Worm (Caenorhabditis elegans) whole organism, early embryonic: ENCODE data around the gene clp-7.

Source experiments
- B0310.2 ChIP-seq: sonication (generic microtip); optimal IDR thresholded peaks from 2 replicates; lab custom pipeline; 2016; ENCODE audit warnings: mild to moderate bottlenecking, missing genetic modification characterization, missing compliant biosample characterization
- F13C5.2 ChIP-seq: sonication (generic microtip); optimal IDR thresholded peaks from 2 replicates; lab custom pipeline; 2017; ENCODE audit warnings: mild to moderate bottlenecking, missing genetic modification characterization, inconsistent platforms, missing compliant biosample characterization
- aly-1 ChIP-seq: sonication (generic microtip); optimal IDR thresholded peaks from 2 replicates; lab custom pipeline; 2016; ENCODE audit warnings: missing genetic modification characterization, missing compliant biosample characterization
- ama-1 ChIP-seq: fragments of 150-350 bp; optimal IDR thresholded peaks from 2 replicates; lab custom pipeline; 2014
- ceh-13 ChIP-seq: fragments of 200-800 bp; sonication (Bioruptor generic); optimal IDR thresholded peaks from 2 replicates; lab custom pipeline; 2018; ENCODE audit warnings: mild to moderate bottlenecking, missing genetic modification characterization, missing compliant biosample characterization
- ceh-36 ChIP-seq: sonication (generic microtip); optimal IDR thresholded peaks from 2 replicates; lab custom pipeline; 2016; ENCODE audit warnings: missing genetic modification characterization, inconsistent platforms, missing compliant biosample characterization
- ets-7 ChIP-seq: sonication (generic microtip); optimal IDR thresholded peaks from 2 replicates; lab custom pipeline; 2016; ENCODE audit warnings: missing genotype, missing genetic modification characterization, missing compliant biosample characterization
- flt-1 ChIP-seq: fragments of 200-800 bp; sonication (Bioruptor generic); IDR thresholded peaks from 2 replicates; pipeline ENCODE4 v1.3.6; 2022; ENCODE audit warnings: missing genetic modification characterization, missing compliant biosample characterization
- hmbx-1 ChIP-seq: sonication (generic microtip); optimal IDR thresholded peaks from 2 replicates; lab custom pipeline; 2016; ENCODE audit warnings: mild to moderate bottlenecking, missing genetic modification characterization, missing compliant biosample characterization
- hmg-4 ChIP-seq: fragments of 200-800 bp; sonication (Bioruptor generic); optimal IDR thresholded peaks from 2 replicates; lab custom pipeline; 2018; ENCODE audit warnings: mild to moderate bottlenecking, missing genetic modification characterization, missing compliant biosample characterization
- hnd-1 ChIP-seq: sonication (generic microtip); optimal IDR thresholded peaks from 2 replicates; lab custom pipeline; 2016; ENCODE audit warnings: missing genetic modification characterization, missing compliant biosample characterization
- pes-1 ChIP-seq: fragments of 200-800 bp; sonication (Bioruptor generic); IDR thresholded peaks from 2 replicates; pipeline ENCODE4 v1.3.6; 2022; ENCODE audit warnings: missing genetic modification reagents, missing genetic modification characterization, missing compliant biosample characterization
- scrt-1 ChIP-seq: fragments of 200-800 bp; sonication (Bioruptor generic); IDR thresholded peaks from 2 replicates; pipeline ENCODE4 v1.3.6; 2022; ENCODE audit warnings: missing genetic modification characterization, missing compliant biosample characterization
- sea-1 ChIP-seq: fragments of 200-800 bp; sonication (Bioruptor generic); conservative IDR thresholded peaks from 2 replicates; pipeline ENCODE4 v1.3.6; 2022; ENCODE audit warnings: missing genetic modification characterization, missing compliant biosample characterization
- tbx-11 ChIP-seq: fragments of 200-800 bp; sonication (Bioruptor generic); IDR thresholded peaks from 2 replicates; pipeline ENCODE4 v1.3.6; 2022; ENCODE audit warnings: missing genetic modification characterization, missing compliant biosample characterization
- tbx-37 ChIP-seq: fragments of 200-800 bp; sonication (Bioruptor generic); conservative IDR thresholded peaks from 2 replicates; pipeline ENCODE4 v1.3.6; 2022; ENCODE audit warnings: missing genetic modification reagents, missing genetic modification characterization, missing compliant biosample characterization
- tra-4 ChIP-seq: sonication (generic microtip); optimal IDR thresholded peaks from 2 replicates; lab custom pipeline; 2017; ENCODE audit warnings: missing genetic modification characterization, missing compliant biosample characterization

The clp-7 gene

DNA sequence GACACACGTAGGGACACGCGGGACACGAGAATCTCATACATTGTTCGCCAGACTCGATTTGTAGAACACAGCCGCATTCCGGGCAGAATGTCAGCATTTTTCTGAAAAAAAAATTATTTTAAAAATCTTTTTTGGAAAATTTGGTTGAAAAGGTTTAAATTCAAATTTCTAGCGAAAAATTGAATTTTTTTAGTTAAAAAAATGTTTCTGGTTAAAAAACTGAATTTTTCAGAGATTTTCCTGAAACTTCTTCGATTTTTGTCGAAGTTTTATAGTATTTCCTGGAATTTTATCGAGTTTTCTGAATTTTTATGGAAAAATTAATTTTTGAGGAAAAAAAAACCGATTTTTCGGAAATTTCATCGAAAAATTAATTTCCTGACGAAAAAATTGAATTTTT lies 35.8 kb downstream of the clp-7 start, which contains the start of gene rpc-11:
Gene rpc-11, minus strand, starts transcription at position 101 of the 400 bp plus-strand sequence.
- no peak for TF ChIP-seq tbx-37
- TF ChIP-seq B0310.2: no peak
- TF ChIP-seq tbx-11 (GFP tag; lab: Robert Waterston, UW): no peak

DNA sequence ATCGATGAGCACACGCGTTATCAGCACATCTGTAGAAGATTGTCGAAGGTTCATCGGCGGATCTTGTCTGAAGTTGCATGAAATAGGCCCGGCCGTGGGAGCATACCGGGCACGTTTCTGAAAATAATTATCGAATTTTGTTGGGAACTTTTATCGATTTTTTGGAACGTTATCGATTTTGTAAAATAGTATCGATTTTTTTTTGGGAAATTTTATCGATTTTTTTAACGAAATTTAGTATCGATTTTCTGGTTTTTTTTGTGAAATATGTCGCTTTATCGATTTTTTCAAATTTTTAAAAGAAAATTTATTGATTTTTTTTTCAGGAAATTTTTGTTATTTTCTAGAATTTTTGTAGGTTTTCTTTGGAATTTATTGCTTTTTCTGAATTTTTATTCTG lies 37.0 kb downstream of the clp-7 start:
- TF ChIP-seq F13C5.2 (tag; lab: Kevin White, UChicago): no peak
- TF ChIP-seq ceh-13 (GFP tag; lab: Kevin White, UChicago): no peak
- no peak for TF ChIP-seq ceh-36 (tag; lab: Kevin White, UChicago)
- no peak for TF ChIP-seq aly-1
- TF ChIP-seq hmbx-1 (tag; lab: Kevin White, UChicago): no peak
- no peak for TF ChIP-seq tra-4 (tag; lab: Kevin White, UChicago)
- no peak for TF ChIP-seq flt-1 (GFP tag; lab: Robert Waterston, UW)
- no peak for TF ChIP-seq tbx-11 (GFP tag; lab: Robert Waterston, UW)
- TF ChIP-seq ets-7: no peak
- TF ChIP-seq ama-1 (lab: Kevin White, UChicago): no peak
- TF ChIP-seq hnd-1 (tag; lab: Kevin White, UChicago): no peak
- no peak for TF ChIP-seq tbx-37
- TF ChIP-seq sea-1 (GFP tag; lab: Robert Waterston, UW): no peak
- no peak for TF ChIP-seq pes-1 (GFP tag; lab: Robert Waterston, UW)
- no peak for TF ChIP-seq B0310.2
- no peak for TF ChIP-seq scrt-1 (GFP tag; lab: Robert Waterston, UW)
- TF ChIP-seq hmg-4 (GFP tag; lab: Kevin White, UChicago): no peak

DNA sequence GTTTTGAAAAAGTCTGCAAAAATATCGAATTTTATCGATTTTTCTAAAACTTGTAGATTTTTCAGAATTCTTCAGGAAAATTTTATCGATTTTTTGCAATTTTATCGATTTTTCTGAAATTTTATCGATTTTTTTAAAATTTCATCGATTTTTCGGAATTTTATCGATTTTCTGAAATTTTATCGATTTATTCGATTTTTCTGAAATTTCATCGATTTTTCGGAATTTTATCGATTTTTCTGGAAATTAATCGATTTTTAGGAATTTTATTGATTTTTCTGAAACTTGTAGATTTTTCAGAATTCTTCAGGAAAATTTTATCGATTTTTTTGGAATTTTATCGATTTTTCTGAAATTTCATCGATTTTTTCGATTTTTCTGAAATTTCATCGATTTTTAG lies 37.6 kb downstream of the clp-7 start:
- no peak for TF ChIP-seq tra-4 (tag; lab: Kevin White, UChicago)
- no peak for TF ChIP-seq flt-1 (GFP tag; lab: Robert Waterston, UW)

DNA sequence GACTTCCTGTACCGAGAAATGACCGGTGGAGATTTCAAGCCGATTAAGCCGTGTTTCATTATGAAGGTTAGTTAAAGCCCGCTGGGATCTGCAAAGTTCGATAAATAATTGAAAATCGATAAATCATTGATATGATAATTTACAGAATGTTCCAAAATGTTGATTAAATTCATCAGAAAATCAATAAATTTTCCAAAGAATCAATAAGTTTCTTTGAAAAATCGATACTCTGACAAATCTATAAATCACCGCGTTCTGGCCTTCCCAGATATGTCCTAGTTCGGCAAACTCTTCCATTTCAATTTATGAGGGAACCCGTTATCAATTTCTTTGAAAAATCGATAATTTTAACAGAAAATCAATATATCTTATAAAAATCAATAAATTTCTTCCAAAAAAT lies 38.3 kb downstream of the clp-7 start:
- TF ChIP-seq pes-1 (GFP tag; lab: Robert Waterston, UW) (no peak), F13C5.2 (tag; lab: Kevin White, UChicago) (no peak), ama-1 (lab: Kevin White, UChicago) (no peak), flt-1 (GFP tag; lab: Robert Waterston, UW) (no peak), tbx-37 (no peak)

DNA sequence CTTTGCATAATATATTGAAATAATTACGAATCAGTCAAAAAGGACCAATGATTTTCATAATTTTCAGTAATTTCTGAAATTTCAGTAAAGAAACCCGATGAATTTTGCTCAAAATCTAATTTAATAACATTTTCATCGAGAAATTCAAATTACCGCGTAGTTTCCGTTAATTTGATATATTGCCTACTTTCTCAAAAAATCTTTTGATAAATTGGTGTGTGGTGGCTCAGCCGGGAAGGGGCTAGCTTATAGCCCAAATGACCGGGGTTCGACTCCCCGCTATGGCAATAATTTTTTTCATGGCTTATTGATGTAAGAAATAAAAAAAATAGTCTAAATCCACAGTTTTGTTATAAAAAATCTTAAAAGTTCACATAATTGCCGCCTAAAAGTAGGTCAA lies 38.7 kb downstream of the clp-7 start:
- no peak for TF ChIP-seq ets-7
- TF ChIP-seq tra-4 (tag; lab: Kevin White, UChicago): no peak
- no peak for TF ChIP-seq aly-1
- no peak for TF ChIP-seq tbx-11 (GFP tag; lab: Robert Waterston, UW)
- no peak for TF ChIP-seq ceh-13 (GFP tag; lab: Kevin White, UChicago)
- no peak for TF ChIP-seq B0310.2
- TF ChIP-seq pes-1 (GFP tag; lab: Robert Waterston, UW): no peak
- no peak for TF ChIP-seq sea-1 (GFP tag; lab: Robert Waterston, UW)

DNA sequence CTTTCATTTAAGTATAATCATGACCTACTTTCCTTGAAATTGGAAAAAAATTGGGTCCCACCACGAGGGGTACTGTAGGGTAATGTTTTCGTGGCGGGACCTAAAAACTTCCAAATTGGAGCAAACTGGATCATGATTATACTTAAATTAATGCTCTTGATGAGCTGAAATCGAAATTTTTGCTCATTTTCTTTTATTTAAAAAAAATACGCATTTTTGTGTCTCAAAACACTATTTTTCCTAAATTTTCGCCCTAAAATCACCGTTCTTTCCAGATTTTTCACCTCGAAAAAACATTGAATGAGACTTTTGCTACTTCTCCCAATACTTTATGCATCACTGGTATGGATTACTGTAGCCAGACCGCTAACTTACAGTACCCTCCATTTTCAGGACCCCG lies 39.5 kb downstream of the clp-7 start, which contains the start of gene spp-31:
Gene spp-31, plus strand, starts transcription at position 301 of the 400 bp plus-strand sequence.
- TF ChIP-seq hmg-4 (GFP tag; lab: Kevin White, UChicago) (no peak), tbx-37 (no peak), tra-4 (tag; lab: Kevin White, UChicago) (no peak), ets-7 (no peak), tbx-11 (GFP tag; lab: Robert Waterston, UW) (no peak), sea-1 (GFP tag; lab: Robert Waterston, UW) (no peak), B0310.2 (no peak), ceh-13 (GFP tag; lab: Kevin White, UChicago) (no peak), F13C5.2 (tag; lab: Kevin White, UChicago) (no peak)

DNA sequence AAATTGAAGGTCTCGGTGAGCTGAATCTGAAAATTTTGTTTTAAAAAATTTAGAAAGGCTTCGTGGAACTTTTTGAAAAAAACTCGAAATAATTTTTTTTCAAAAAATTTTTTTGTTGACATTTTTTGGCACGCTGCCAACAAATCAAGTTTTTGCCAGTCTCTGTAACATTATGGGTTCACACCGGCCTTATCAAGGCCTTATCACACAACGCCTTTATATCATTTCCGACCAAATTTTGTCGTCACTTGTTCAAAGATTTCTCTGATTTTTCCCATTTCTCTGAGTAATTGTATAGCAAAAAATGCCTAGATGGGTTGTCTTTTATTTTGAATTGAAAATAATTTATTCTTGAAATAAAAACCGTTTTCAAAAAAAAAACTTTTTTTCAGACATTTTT lies 40.0 kb downstream of the clp-7 start:
- TF ChIP-seq flt-1 (GFP tag; lab: Robert Waterston, UW) (no peak), pes-1 (GFP tag; lab: Robert Waterston, UW) (no peak), ama-1 (lab: Kevin White, UChicago) (no peak), tra-4 (tag; lab: Kevin White, UChicago) (no peak), F13C5.2 (tag; lab: Kevin White, UChicago) (no peak), ets-7 (no peak), B0310.2 (no peak), scrt-1 (GFP tag; lab: Robert Waterston, UW) (no peak), hnd-1 (tag; lab: Kevin White, UChicago) (no peak), aly-1 (no peak), sea-1 (GFP tag; lab: Robert Waterston, UW) (no peak), tbx-11 (GFP tag; lab: Robert Waterston, UW) (no peak), tbx-37 (no peak), ceh-13 (GFP tag; lab: Kevin White, UChicago) (no peak), hmbx-1 (tag; lab: Kevin White, UChicago) (no peak)

DNA sequence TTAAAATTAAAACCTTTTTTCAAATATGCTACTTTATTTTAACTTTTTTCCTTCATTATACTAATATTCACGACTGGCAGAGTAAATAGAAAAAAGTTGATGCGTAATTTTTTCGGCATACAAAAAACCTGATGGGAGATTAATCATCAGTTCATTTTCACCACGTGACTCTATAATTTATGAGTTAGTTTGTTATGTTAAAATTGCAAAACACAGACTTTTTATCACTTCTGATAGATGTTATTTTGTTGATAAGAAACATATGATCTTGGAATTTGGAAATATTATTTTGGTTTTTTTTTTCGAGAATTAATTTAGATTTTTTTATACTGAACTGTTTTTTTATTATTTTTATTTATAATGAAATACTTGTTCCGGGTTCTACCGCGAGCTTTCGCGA lies 41.8 kb downstream of the clp-7 start:
- TF ChIP-seq hmg-4 (GFP tag; lab: Kevin White, UChicago) (no peak), ceh-36 (tag; lab: Kevin White, UChicago) (no peak), ceh-13 (GFP tag; lab: Kevin White, UChicago) (no peak), pes-1 (GFP tag; lab: Robert Waterston, UW) (no peak), hnd-1 (tag; lab: Kevin White, UChicago) (no peak), ama-1 (lab: Kevin White, UChicago) (no peak), aly-1 (no peak), tbx-37 (no peak), B0310.2 (no peak), tra-4 (tag; lab: Kevin White, UChicago) (no peak), sea-1 (GFP tag; lab: Robert Waterston, UW) (no peak), tbx-11 (GFP tag; lab: Robert Waterston, UW) (no peak), hmbx-1 (tag; lab: Kevin White, UChicago) (no peak), F13C5.2 (tag; lab: Kevin White, UChicago) (no peak), flt-1 (GFP tag; lab: Robert Waterston, UW) (no peak), ets-7 (no peak), scrt-1 (GFP tag; lab: Robert Waterston, UW) (no peak)
